Fruit fly (Drosophila melanogaster) whole organism, embryonic: ENCODE data around the gene CG15536.

ENCODE experiments used
- Blimp-1 ChIP-seq: fragments of 200-800 bp; sonication (Bioruptor generic); optimal IDR thresholded peaks from 3 replicates; lab custom pipeline; 2018; ENCODE audit warnings: missing biosample characterization, missing genetic modification characterization, mild to moderate bottlenecking, moderate library complexity, missing genetic modification reagents
- CG10147 ChIP-seq: fragments of 200-800 bp; sonication (Bioruptor generic); optimal IDR thresholded peaks from 2 replicates; lab custom pipeline; 2019; ENCODE audit warnings: missing biosample characterization, mild to moderate bottlenecking, missing genetic modification characterization, moderate library complexity
- CG10979 ChIP-seq: fragments of 200-800 bp; sonication (Bioruptor generic); optimal IDR thresholded peaks from 2 replicates; lab custom pipeline; 2018; ENCODE audit warnings: missing biosample characterization, mild to moderate bottlenecking, missing genetic modification characterization, moderate library complexity
- CG11696 ChIP-seq: fragments of 200-800 bp; sonication (Bioruptor generic); IDR thresholded peaks from 2 replicates; pipeline ENCODE4 v1.3.6; 2022; ENCODE audit warnings: missing biosample characterization, missing genetic modification characterization
- CG12071 ChIP-seq: fragments of 200-800 bp; sonication (Bioruptor generic); optimal IDR thresholded peaks from 3 replicates; lab custom pipeline; 2018; ENCODE audit warnings: missing biosample characterization, mild to moderate bottlenecking, missing genetic modification characterization
- CG13894 ChIP-seq: fragments of 200-800 bp; sonication (Bioruptor generic); optimal IDR thresholded peaks from 3 replicates; lab custom pipeline; 2018; ENCODE audit warnings: missing biosample characterization, mild to moderate bottlenecking, missing genetic modification characterization, moderate library complexity
- CG14860 ChIP-seq: fragments of 200-800 bp; sonication (Bioruptor generic); IDR thresholded peaks from 3 replicates; pipeline ENCODE4 v1.3.6; 2022; ENCODE audit warnings: missing biosample characterization, missing genetic modification characterization; ENCODE audit not compliant: partially characterized antibody
- CG15514 ChIP-seq: fragments of 200-800 bp; sonication (Bioruptor generic); optimal IDR thresholded peaks from 3 replicates; lab custom pipeline; 2017; ENCODE audit warnings: missing biosample characterization, missing genetic modification characterization, mild to moderate bottlenecking, moderate library complexity, missing genetic modification reagents
- CG17912 ChIP-seq: fragments of 200-800 bp; sonication (Bioruptor generic); optimal IDR thresholded peaks from 2 replicates; lab custom pipeline; 2018; ENCODE audit warnings: missing biosample characterization, mild to moderate bottlenecking, missing genetic modification characterization
- CG18011 ChIP-seq: fragments of 200-800 bp; sonication (Bioruptor generic); optimal IDR thresholded peaks from 2 replicates; lab custom pipeline; 2017; ENCODE audit warnings: missing biosample characterization, missing genetic modification characterization, mild to moderate bottlenecking, moderate library complexity, missing genotype
- CG34422 ChIP-seq: fragments of 200-800 bp; sonication (Bioruptor generic); IDR thresholded peaks from 3 replicates; pipeline ENCODE4 v1.3.6; 2022; ENCODE audit warnings: missing biosample characterization, missing genetic modification characterization
- CG3847 ChIP-seq: fragments of 200-800 bp; sonication (Bioruptor generic); IDR thresholded peaks from 2 replicates; pipeline ENCODE4 v1.3.6; 2022; ENCODE audit warnings: missing biosample characterization, missing genetic modification characterization
- CG6254 ChIP-seq: fragments of 200-800 bp; sonication (Bioruptor generic); optimal IDR thresholded peaks from 3 replicates; lab custom pipeline; 2017; ENCODE audit warnings: mild to moderate bottlenecking, missing biosample characterization, missing genetic modification reagents, missing genetic modification characterization
- CG7271 ChIP-seq: fragments of 200-800 bp; sonication (Bioruptor generic); optimal IDR thresholded peaks from 2 replicates; lab custom pipeline; 2018; ENCODE audit warnings: missing biosample characterization, mild to moderate bottlenecking, missing genetic modification characterization, moderate library complexity
- CG7963 ChIP-seq: fragments of 200-800 bp; sonication (Bioruptor generic); IDR thresholded peaks from 3 replicates; pipeline ENCODE4 v1.3.6; 2022; ENCODE audit warnings: missing biosample characterization, missing genetic modification characterization; ENCODE audit not compliant: partially characterized antibody
- CG8089 ChIP-seq: fragments of 200-800 bp; sonication (Bioruptor generic); optimal IDR thresholded peaks from 3 replicates; lab custom pipeline; 2016; ENCODE audit warnings: missing biosample characterization, missing genetic modification characterization
- CkIIα-i1 ChIP-seq: fragments of 200-800 bp; sonication (Bioruptor generic); IDR thresholded peaks from 2 replicates; pipeline ENCODE4 v1.3.6; 2022; ENCODE audit warnings: missing biosample characterization, missing genetic modification characterization
- D ChIP-seq, 2 experiments: fragments of 200-800 bp in 1 of 2; fragments of >200 bp in 1 of 2; sonication (Bioruptor generic) in 1 of 2; optimal IDR thresholded peaks; 2 replicates in 1 of 2; 3 replicates in 1 of 2; lab custom pipeline; 2017; ENCODE audit warnings: mild to moderate bottlenecking in 1 of 2, missing biosample characterization in 1 of 2, missing genetic modification characterization in 1 of 2, missing genetic modification reagents in 1 of 2
- Gsc ChIP-seq: fragments of 200-800 bp; sonication (Bioruptor generic); IDR thresholded peaks from 2 replicates; pipeline ENCODE4 v1.3.6; 2022; ENCODE audit warnings: missing biosample characterization, missing genetic modification characterization
- Hand ChIP-seq: fragments of 200-800 bp; sonication (Bioruptor generic); optimal IDR thresholded peaks from 2 replicates; lab custom pipeline; 2017; ENCODE audit warnings: mild to moderate bottlenecking, missing biosample characterization, missing genetic modification reagents, missing genetic modification characterization
- Hey ChIP-seq: fragments of 200-800 bp; sonication (Bioruptor generic); optimal IDR thresholded peaks from 3 replicates; lab custom pipeline; 2018; ENCODE audit warnings: missing biosample characterization, mild to moderate bottlenecking, missing genetic modification characterization
- Hr51 ChIP-seq, 2 experiments: fragments of 200-800 bp; sonication (Bioruptor generic); optimal IDR thresholded peaks; 2 replicates in 1 of 2; 3 replicates in 1 of 2; lab custom pipeline; 2016 to 2018; ENCODE audit warnings: missing biosample characterization in 2 of 2, missing genetic modification characterization in 2 of 2, mild to moderate bottlenecking in 1 of 2, moderate library complexity in 1 of 2
- Med ChIP-seq: fragments of 200-800 bp; sonication (Bioruptor generic); peaks from one replicate; lab custom pipeline; 2016; ENCODE audit warnings: missing biosample characterization, missing genetic modification characterization, mild to moderate bottlenecking, inconsistent platforms, moderate library complexity
- NC2β ChIP-seq: fragments of 200-800 bp; sonication (Bioruptor generic); optimal IDR thresholded peaks from 2 replicates; lab custom pipeline; 2016; ENCODE audit warnings: missing biosample characterization, missing genetic modification characterization
- Nf-YA ChIP-seq: fragments of 200-800 bp; sonication (Bioruptor generic); IDR thresholded peaks from 2 replicates; pipeline ENCODE4 v1.3.6; 2022; ENCODE audit warnings: missing biosample characterization, missing genetic modification characterization
- Opbp ChIP-seq: fragments of 200-800 bp; sonication (Bioruptor generic); IDR thresholded peaks from 3 replicates; pipeline ENCODE4 v1.3.6; 2022; ENCODE audit warnings: missing biosample characterization, missing genetic modification characterization; ENCODE audit not compliant: partially characterized antibody
- Poxn ChIP-seq: fragments of 200-800 bp; sonication (Bioruptor generic); IDR thresholded peaks from 2 replicates; pipeline ENCODE4 v1.3.6; 2022; ENCODE audit warnings: missing biosample characterization, missing genetic modification characterization
- Tbp ChIP-seq: fragments of >200 bp; optimal IDR thresholded peaks from 2 replicates; lab custom pipeline; 2018; ENCODE audit warnings: missing biosample characterization, missing genetic modification characterization
- YL-1 ChIP-seq: fragments of 200-800 bp; sonication (Bioruptor generic); optimal IDR thresholded peaks from 3 replicates; lab custom pipeline; 2017; ENCODE audit warnings: missing biosample characterization, mild to moderate bottlenecking, missing genetic modification characterization
- ap ChIP-seq: fragments of 200-800 bp; sonication (Bioruptor generic); IDR thresholded peaks from 2 replicates; pipeline ENCODE4 v1.3.6; 2022; ENCODE audit warnings: missing biosample characterization, missing genetic modification characterization
- ara ChIP-seq: fragments of 200-800 bp; sonication (Bioruptor generic); IDR thresholded peaks from 2 replicates; pipeline ENCODE4 v1.3.6; 2022; ENCODE audit warnings: missing biosample characterization, missing genetic modification characterization
- bcd ChIP-seq: fragments of 200-800 bp; sonication (Bioruptor generic); optimal IDR thresholded peaks from 2 replicates; lab custom pipeline; 2017; ENCODE audit warnings: missing biosample characterization, mild to moderate bottlenecking, missing genetic modification characterization
- cg ChIP-seq: fragments of 200-800 bp; sonication (Bioruptor generic); optimal IDR thresholded peaks from 3 replicates; lab custom pipeline; 2019; ENCODE audit warnings: missing biosample characterization, mild to moderate bottlenecking, missing genetic modification characterization, moderate library complexity
- dati ChIP-seq: fragments of 200-800 bp; sonication (Bioruptor generic); IDR thresholded peaks from 2 replicates; pipeline ENCODE4 v1.3.6; 2022; ENCODE audit warnings: missing biosample characterization, missing genetic modification characterization
- disco-r ChIP-seq: fragments of 200-800 bp; sonication (Bioruptor generic); optimal IDR thresholded peaks from 2 replicates; lab custom pipeline; 2016; ENCODE audit warnings: missing biosample characterization, missing genetic modification characterization
- dmrt11E ChIP-seq: fragments of 200-800 bp; sonication (Bioruptor generic); optimal IDR thresholded peaks from 3 replicates; lab custom pipeline; 2018; ENCODE audit warnings: missing biosample characterization, mild to moderate bottlenecking, missing genetic modification characterization, moderate library complexity
- emc ChIP-seq: fragments of 200-800 bp; sonication (Bioruptor generic); optimal IDR thresholded peaks from 2 replicates; lab custom pipeline; 2016; ENCODE audit warnings: missing biosample characterization, missing genetic modification characterization
- en ChIP-seq: fragments of 200-800 bp; sonication (Bioruptor generic); optimal IDR thresholded peaks from 2 replicates; lab custom pipeline; 2016; ENCODE audit warnings: missing biosample characterization, missing genetic modification characterization
- gce ChIP-seq: fragments of 200-800 bp; sonication (Bioruptor generic); IDR thresholded peaks from 3 replicates; pipeline ENCODE4 v1.3.6; 2022; ENCODE audit warnings: missing biosample characterization, missing genetic modification characterization
- hbn ChIP-seq: fragments of 200-800 bp; sonication (Bioruptor generic); IDR thresholded peaks from 2 replicates; pipeline ENCODE4 v1.3.6; 2022; ENCODE audit warnings: missing biosample characterization, missing genetic modification characterization; ENCODE audit not compliant: partially characterized antibody
- jumu ChIP-seq: fragments of 200-800 bp; sonication (Bioruptor generic); optimal IDR thresholded peaks from 3 replicates; lab custom pipeline; 2016; ENCODE audit warnings: missing biosample characterization, missing genetic modification characterization
- kah ChIP-seq: fragments of 200-800 bp; sonication (Bioruptor generic); optimal IDR thresholded peaks from 2 replicates; lab custom pipeline; 2018; ENCODE audit warnings: missing biosample characterization, mild to moderate bottlenecking, missing genetic modification characterization
- lbe ChIP-seq: fragments of 200-800 bp; sonication (Bioruptor generic); optimal IDR thresholded peaks from 2 replicates; lab custom pipeline; 2016; ENCODE audit warnings: missing biosample characterization, mild to moderate bottlenecking, missing genetic modification characterization
- pho ChIP-seq: fragments of 200-800 bp; sonication (Bioruptor generic); optimal IDR thresholded peaks from 2 replicates; lab custom pipeline; 2016; ENCODE audit warnings: missing biosample characterization, missing genetic modification characterization
- repo ChIP-seq: fragments of 200-800 bp; sonication (Bioruptor generic); optimal IDR thresholded peaks from 2 replicates; lab custom pipeline; 2016; ENCODE audit warnings: missing biosample characterization, missing genetic modification characterization
- salm ChIP-seq: fragments of 200-800 bp; sonication (Bioruptor generic); optimal IDR thresholded peaks from 2 replicates; lab custom pipeline; 2018; ENCODE audit warnings: missing biosample characterization, mild to moderate bottlenecking, missing genetic modification characterization
- scrt ChIP-seq: fragments of 200-800 bp; sonication (Bioruptor generic); optimal IDR thresholded peaks from 2 replicates; lab custom pipeline; 2018; ENCODE audit warnings: missing biosample characterization, mild to moderate bottlenecking, missing genetic modification characterization, moderate library complexity
- slou ChIP-seq: fragments of 200-800 bp; sonication (Bioruptor generic); optimal IDR thresholded peaks from 3 replicates; lab custom pipeline; 2016; ENCODE audit warnings: missing biosample characterization, missing genetic modification characterization
- sna ChIP-seq: fragments of 200-800 bp; sonication (Bioruptor generic); IDR thresholded peaks from 2 replicates; pipeline ENCODE4 v1.3.6; 2022; ENCODE audit warnings: missing biosample characterization, missing genetic modification characterization; ENCODE audit not compliant: partially characterized antibody
- trh ChIP-seq: fragments of 200-800 bp; sonication (Bioruptor generic); optimal IDR thresholded peaks from 2 replicates; lab custom pipeline; 2016; ENCODE audit warnings: missing biosample characterization, missing genetic modification characterization
- zfh2 ChIP-seq: fragments of 200-800 bp; sonication (Bioruptor generic); optimal IDR thresholded peaks from 2 replicates; lab custom pipeline; 2016; ENCODE audit warnings: missing biosample characterization, missing genetic modification characterization

The CG15536 gene

DNA sequence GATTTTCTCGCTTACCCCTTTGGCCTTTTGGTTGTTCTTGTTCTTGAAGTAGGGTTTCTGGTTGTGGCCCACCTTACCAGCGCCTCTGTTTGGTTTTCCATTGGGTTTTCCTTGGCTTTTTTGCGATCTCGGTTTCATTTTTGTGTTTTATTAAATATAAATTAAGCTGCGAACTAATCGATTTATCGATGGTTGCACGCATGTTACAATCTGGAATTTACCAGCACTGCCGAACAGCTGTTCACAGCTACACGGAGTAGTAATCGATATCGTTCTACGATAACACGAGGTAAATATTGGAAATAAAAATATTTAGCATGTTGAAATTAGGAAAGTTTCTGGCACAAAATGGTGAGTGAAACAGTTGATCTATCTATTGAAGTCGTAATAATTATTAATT, 1.3 kb downstream of the CG15536 start, which contains the start of the genes CG15535 and mRpS18C (continued):
- TF ChIP-seq CG7271 (no peak), ap (no peak), dati (no peak), repo (GFP tag; lab: Kevin White, UChicago) (no peak), CG6254 (no peak), kah (GFP tag; lab: Kevin White, UChicago) (no peak), sna (GFP tag; lab: Robert Waterston, UW) (peak; percentile 86), CkIIα-i1 (GFP tag; lab: Robert Waterston, UW) (no peak), emc (GFP tag; lab: Kevin White, UChicago) (no peak), salm (no peak), CG18011 (no peak), hbn (GFP tag; lab: Robert Waterston, UW) (peak; percentile 76), en (GFP tag; lab: Kevin White, UChicago) (no peak), Hey (tag; lab: Kevin White, UChicago) (no peak), bcd (no peak), CG10979 (tag; lab: Kevin White, UChicago) (no peak), Gsc (GFP tag; lab: Robert Waterston, UW) (no peak), YL-1 (GFP tag; lab: Kevin White, UChicago) (peak; percentile 85), lbe (GFP tag; lab: Kevin White, UChicago) (peak; percentile 27), D (optimal IDR thresholded peaks at IDR 0.05; lab: Kevin White, UChicago) (no peak), D (GFP tag; optimal IDR thresholded peaks at IDR 0.05; lab: Kevin White, UChicago) (no peak), CG7963 (GFP tag; lab: Robert Waterston, UW) (peak; percentile 76), NC2β (GFP tag; lab: Kevin White, UChicago) (no peak), slou (no peak), Hand (GFP tag; lab: Kevin White, UChicago) (no peak), Hr51 (GFP tag; optimal IDR thresholded peaks at IDR 0.05; lab: Kevin White, UChicago) (no peak), CG12071 (GFP tag; lab: Kevin White, UChicago) (no peak), ara (GFP tag; lab: Robert Waterston, UW) (no peak), pho (GFP tag; lab: Kevin White, UChicago) (no peak), CG8089 (GFP tag; lab: Kevin White, UChicago) (no peak), CG3847 (GFP tag; lab: Robert Waterston, UW) (no peak), Tbp (GFP tag; lab: Kevin White, UChicago) (no peak), disco-r (GFP tag; lab: Kevin White, UChicago) (no peak), jumu (no peak), CG10147 (no peak), Blimp-1 (no peak), CG13894 (tag; lab: Kevin White, UChicago) (no peak), Poxn (GFP tag; lab: Robert Waterston, UW) (no peak), gce (no peak), trh (no peak), CG17912 (GFP tag; lab: Kevin White, UChicago) (no peak), Med (GFP tag; lab: Kevin White, UChicago) (peak; percentile 84), dmrt11E (peak; percentile 7), scrt (no peak), Opbp (GFP tag; lab: Robert Waterston, UW) (peak; percentile 83; the same call in 2 of the 3 replicates), zfh2 (GFP tag; lab: Kevin White, UChicago) (no peak), CG11696 (GFP tag; lab: Robert Waterston, UW) (no peak), CG14860 (GFP tag; lab: Robert Waterston, UW) (peak; percentile 66), CG15514 (GFP tag; lab: Kevin White, UChicago) (no peak), CG34422 (GFP tag; lab: Robert Waterston, UW) (no peak), Nf-YA (GFP tag; lab: Robert Waterston, UW) (no peak), cg (GFP tag; lab: Kevin White, UChicago) (no peak)
